Worm (Caenorhabditis elegans): ENCODE measurements around the gene C04E7.5.
"Not testable (repeated sequence)": the region's sequence is repeated elsewhere in the genome, so short reads cannot be mapped to it uniquely, and the experiment has no call there.

The C04E7.5 gene

DNA sequence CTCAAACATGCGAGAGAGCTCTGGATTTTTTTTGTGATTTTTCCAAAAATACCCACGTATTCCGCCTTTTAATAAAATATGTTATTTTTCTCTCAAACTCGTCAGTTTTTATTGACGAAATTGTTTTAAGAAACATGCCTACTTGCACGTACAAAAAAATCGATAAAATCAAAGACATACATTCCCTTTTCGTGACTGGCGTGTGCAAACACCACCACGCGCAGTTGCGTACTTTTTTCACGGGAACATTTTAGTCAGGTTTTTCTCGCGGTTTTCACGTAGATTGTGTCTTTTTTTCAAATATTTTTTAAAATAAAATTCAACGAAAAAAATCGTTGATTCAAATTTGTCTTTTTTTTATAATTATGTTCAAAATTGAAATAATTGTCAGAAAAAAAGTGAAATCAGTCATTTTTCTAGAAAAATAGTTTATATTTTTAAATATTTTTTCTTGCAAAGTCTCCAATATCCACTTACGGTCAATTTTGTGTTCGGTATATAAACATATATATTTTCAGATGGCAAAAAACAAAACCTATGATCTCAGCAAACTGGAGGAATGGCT lies 34.9 kb upstream of the C04E7.5 start, which contains the start of gene M02E1.1:
TSS of gene M02E1.1 (plus strand) at position 515 of the 565 bp plus-strand sequence.
- TF ChIP-seq nhr-129 (tag; optimal IDR thresholded peaks at IDR 0.05) = peak; percentile 32
- no peak for TF ChIP-seq alr-1 (tag; optimal IDR thresholded peaks at IDR 0.05)
- peak; percentile 8 for TF ChIP-seq F13H6.1 (tag; optimal IDR thresholded peaks at IDR 0.05)
- no peak for TF ChIP-seq nhr-21 (tag; optimal IDR thresholded peaks at IDR 0.05)
- TF ChIP-seq lsy-2 (tag; optimal IDR thresholded peaks at IDR 0.05) = peak in 1 of 2 experiments; percentile 48
- TF ChIP-seq fos-1 (tag; optimal IDR thresholded peaks at IDR 0.05) = peak; percentile 40
- no peak for TF ChIP-seq ztf-11 (tag; optimal IDR thresholded peaks at IDR 0.05)
- TF ChIP-seq nhr-25 (tag; optimal IDR thresholded peaks at IDR 0.05) = peak; percentile 18
- TF ChIP-seq unc-55 (GFP tag; optimal IDR thresholded peaks at IDR 0.05) = peak; percentile 43
- TF ChIP-seq elt-1 (tag; optimal IDR thresholded peaks at IDR 0.05) = no peak
- peak; percentile 8 for TF ChIP-seq lin-13 (GFP tag; optimal IDR thresholded peaks at IDR 0.05)
- TF ChIP-seq ceh-82 (tag; optimal IDR thresholded peaks at IDR 0.05) = no peak
- TF ChIP-seq crh-2 (tag; optimal IDR thresholded peaks at IDR 0.05) = peak; percentile 26
- no peak for TF ChIP-seq ztf-1 (GFP tag; conservative IDR thresholded peaks at IDR 0.05)
- TF ChIP-seq aly-2 (tag; optimal IDR thresholded peaks at IDR 0.05) = no peak
- peak; percentile 24 for TF ChIP-seq gmeb-1 (tag; optimal IDR thresholded peaks at IDR 0.05)
- no peak for TF ChIP-seq snpc-4 (tag; optimal IDR thresholded peaks at IDR 0.05)
- TF ChIP-seq peb-1 (tag; optimal IDR thresholded peaks at IDR 0.05) = no peak
- TF ChIP-seq C34F6.9 (tag; optimal IDR thresholded peaks at IDR 0.05) = peak; percentile 54

DNA sequence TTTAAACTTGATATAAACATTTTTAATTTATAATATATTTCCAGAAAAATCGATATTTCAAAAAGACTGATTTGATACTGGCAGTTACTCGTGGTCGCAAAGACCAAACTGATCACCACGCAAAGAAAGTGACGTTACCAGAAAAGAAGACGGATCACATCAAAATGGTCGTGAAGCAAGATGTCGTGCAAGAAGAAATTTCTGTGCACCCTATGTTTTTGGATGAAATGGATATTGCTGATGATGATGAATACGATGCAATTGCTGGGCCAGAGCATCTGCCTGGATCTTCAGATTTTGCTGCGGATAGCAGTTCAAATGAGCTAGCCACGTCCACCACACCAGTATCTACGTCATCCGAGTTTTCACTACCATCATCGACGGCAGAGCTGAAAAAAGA lies 31.8 kb upstream of the C04E7.5 start:
- TF ChIP-seq nhr-23 (tag; optimal IDR thresholded peaks at IDR 0.05) (no peak), unc-55 (GFP tag; optimal IDR thresholded peaks at IDR 0.05) (no peak), ztf-11 (tag; optimal IDR thresholded peaks at IDR 0.05) (no peak), lsy-2 (tag; optimal IDR thresholded peaks at IDR 0.05) (no peak), lin-11 (tag; optimal IDR thresholded peaks at IDR 0.05) (no peak), unc-39 (tag; optimal IDR thresholded peaks at IDR 0.05) (no peak), nhr-77 (tag; optimal IDR thresholded peaks at IDR 0.05) (no peak)

DNA sequence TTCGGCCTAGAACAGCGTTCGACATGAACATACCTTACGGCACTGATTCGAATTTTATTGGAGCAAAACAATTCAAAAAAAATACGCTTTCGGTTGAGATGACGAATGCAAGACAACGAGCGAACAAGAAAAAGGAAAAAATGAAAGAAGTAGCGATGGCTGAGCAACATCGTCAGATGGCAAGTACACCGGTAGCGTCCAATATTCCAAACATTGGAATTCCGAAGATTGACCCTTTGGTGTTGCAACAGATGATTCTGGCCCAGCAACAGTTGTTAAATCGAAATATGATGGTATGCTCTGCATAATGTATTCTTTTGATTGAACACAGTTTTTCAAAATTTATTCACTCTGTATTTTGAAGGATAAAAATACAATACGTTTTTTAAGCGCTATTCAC lies 27.9 kb upstream of the C04E7.5 start:
- TF ChIP-seq sem-4 (tag; optimal IDR thresholded peaks at IDR 0.05) = no peak
- no peak for TF ChIP-seq elt-3 (tag; optimal IDR thresholded peaks at IDR 0.05)
- TF ChIP-seq lin-13 (GFP tag; optimal IDR thresholded peaks at IDR 0.05) = no peak
- no peak for TF ChIP-seq sma-9 (GFP tag; optimal IDR thresholded peaks at IDR 0.05)
- TF ChIP-seq sma-9 (tag; optimal IDR thresholded peaks at IDR 0.05) = no peak
- no peak for TF ChIP-seq aly-2 (tag; optimal IDR thresholded peaks at IDR 0.05)
- TF ChIP-seq nhr-6 (tag; optimal IDR thresholded peaks at IDR 0.05) = no peak
- TF ChIP-seq nhr-237 (tag; optimal IDR thresholded peaks at IDR 0.05) = no peak

DNA sequence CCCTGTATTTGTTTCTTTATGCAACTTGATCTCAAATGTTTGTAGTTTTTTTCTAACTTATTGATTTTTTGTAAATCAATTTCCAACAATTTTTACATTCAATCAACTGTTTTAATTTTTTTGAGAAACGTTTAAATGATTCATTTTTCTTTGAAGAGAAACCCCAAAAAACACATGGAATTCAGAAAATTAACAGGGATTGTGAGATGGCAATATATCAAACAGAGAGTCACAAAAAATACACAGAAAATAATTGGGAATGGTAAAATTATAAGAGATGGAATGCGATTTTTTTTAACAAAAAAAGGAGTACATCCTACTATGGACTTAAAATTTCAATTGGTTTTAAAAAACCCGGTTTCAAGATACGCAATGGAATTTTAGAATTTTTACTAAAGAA lies 26.1 kb upstream of the C04E7.5 start:
- TF ChIP-seq unc-55 (GFP tag; optimal IDR thresholded peaks at IDR 0.05) = no peak
- TF ChIP-seq nhr-21 (tag; optimal IDR thresholded peaks at IDR 0.05) = no peak
- no peak for TF ChIP-seq zag-1 (tag; optimal IDR thresholded peaks at IDR 0.05)
- no peak for TF ChIP-seq mdl-1 (tag; optimal IDR thresholded peaks at IDR 0.05)
- no peak for TF ChIP-seq unc-62 (GFP tag; optimal IDR thresholded peaks at IDR 0.05)
- no peak for TF ChIP-seq aly-2 (tag; optimal IDR thresholded peaks at IDR 0.05)
- no peak for TF ChIP-seq nhr-23 (tag; optimal IDR thresholded peaks at IDR 0.05)
- TF ChIP-seq egl-27 (tag; optimal IDR thresholded peaks at IDR 0.05) = no peak
- no peak for TF ChIP-seq sma-9 (GFP tag; optimal IDR thresholded peaks at IDR 0.05)
- no peak for TF ChIP-seq sma-9 (tag; optimal IDR thresholded peaks at IDR 0.05)
- no peak for TF ChIP-seq peb-1 (tag; optimal IDR thresholded peaks at IDR 0.05)
- no peak for TF ChIP-seq ceh-82 (tag; optimal IDR thresholded peaks at IDR 0.05)
- TF ChIP-seq nhr-77 (tag; optimal IDR thresholded peaks at IDR 0.05) = no peak

DNA sequence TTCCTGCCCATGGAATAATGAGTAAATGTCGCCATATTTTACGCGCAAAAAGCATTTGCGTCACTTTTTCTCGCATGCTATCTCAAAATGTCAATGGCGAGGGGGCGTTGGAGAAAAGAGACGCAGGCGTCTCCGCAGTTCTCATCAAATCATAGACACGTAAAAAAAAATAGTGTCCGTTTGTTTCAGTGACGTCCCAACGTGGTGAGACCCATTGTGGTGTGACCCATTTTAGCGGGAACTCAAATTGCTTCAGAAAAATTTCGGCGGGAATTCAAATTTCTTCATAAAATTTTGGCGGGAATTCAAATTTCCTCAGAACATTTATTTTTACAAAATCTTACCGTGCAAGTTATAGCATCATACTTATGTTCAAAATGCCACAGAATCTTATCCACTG lies 16.8 kb upstream of the C04E7.5 start:
- TF ChIP-seq skn-1 (tag; optimal IDR thresholded peaks at IDR 0.05) (no peak), crh-2 (tag; optimal IDR thresholded peaks at IDR 0.05) (peak; percentile 14)

DNA sequence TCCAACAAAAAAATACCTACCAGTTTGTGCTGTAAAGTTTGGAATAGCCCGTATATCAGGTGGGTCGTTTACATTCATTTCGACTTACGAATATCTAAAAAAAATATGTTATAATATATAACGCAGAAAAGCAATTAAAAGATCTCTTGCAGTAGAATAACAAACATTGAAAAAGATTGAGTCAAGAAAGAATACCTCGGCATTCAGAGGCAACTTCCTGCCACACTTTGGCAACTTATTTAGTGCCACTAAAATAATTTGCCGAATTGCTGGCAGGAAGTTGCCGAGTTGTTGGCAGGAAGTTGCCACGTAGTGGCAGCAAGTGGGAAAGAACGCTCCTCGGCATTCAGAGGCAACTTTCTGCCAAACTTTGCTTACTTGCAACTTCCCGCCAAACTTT lies 13.5 kb upstream of the C04E7.5 start, which contains the start of gene C04E7.3:
TSS of gene C04E7.3 (minus strand) at position 101 of the 400 bp plus-strand sequence.
- not testable (repeated sequence) for TF ChIP-seq nhr-237, snpc-4, ceh-82 (tag; optimal IDR thresholded peaks at IDR 0.05)
